Fruit fly (Drosophila melanogaster): ENCODE measurements around the gene CG9147.

Gene CG9147

DNA sequence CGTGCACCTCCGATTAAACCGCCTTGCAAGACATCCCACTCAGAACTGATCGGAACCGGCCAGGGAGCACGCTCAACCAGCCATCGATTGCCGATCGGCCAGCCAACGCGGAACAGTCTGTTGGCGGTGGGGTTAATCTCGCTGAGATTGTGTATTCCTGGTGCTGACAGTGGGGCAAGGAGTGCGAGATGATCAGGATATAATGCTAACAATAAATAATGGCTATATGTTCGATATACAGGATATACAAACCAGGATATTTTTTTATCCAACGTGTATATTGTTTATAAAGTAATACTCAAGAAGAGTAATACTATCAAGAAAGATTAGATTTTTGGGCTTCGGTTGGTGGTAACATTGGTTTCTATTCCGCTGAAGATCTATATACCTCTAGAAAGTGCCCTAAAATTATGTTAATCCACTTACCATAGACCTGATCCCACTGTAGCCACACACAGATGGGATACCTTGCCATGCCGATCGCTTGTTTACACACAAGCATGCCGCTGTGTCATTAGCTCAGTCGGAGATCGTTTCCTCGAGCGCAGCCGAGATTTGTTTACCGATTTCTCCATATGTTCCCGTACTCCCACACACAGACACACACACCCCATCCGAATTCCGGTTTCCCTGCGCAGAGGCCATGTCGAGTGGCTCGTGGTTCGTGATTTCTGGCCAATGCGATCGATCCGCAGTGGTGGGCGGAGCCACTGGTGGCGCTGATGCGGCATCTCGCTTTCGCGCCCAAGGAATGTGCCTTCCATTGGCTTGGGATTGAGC, 46.3 kb upstream of the CG9147 start, which contains the start of gene H2.0 (continued):
- TF ChIP-seq scrt (GFP tag; optimal IDR thresholded peaks at IDR 0.05): no peak
- TF ChIP-seq CkIIα-i1 (GFP tag; IDR thresholded peaks at IDR 0.05): no peak
- TF ChIP-seq mld (GFP tag; IDR thresholded peaks at IDR 0.05; ENCODE audit: partially characterized antibody): no peak
- peak; percentile 38 for TF ChIP-seq CG10209 (GFP tag; optimal IDR thresholded peaks at IDR 0.05)
- TF ChIP-seq Hr78 (GFP tag; optimal IDR thresholded peaks at IDR 0.05): no peak
- peak; percentile 22 for TF ChIP-seq lilli (GFP tag; optimal IDR thresholded peaks at IDR 0.05)
- TF ChIP-seq C15 (GFP tag; IDR thresholded peaks at IDR 0.05): no peak
- TF ChIP-seq CG6854 (GFP tag; optimal IDR thresholded peaks at IDR 0.05): no peak
- no peak for TF ChIP-seq her (GFP tag; optimal IDR thresholded peaks at IDR 0.05)
- no peak for TF ChIP-seq Hand (GFP tag; optimal IDR thresholded peaks at IDR 0.05)
- no peak for TF ChIP-seq Hr39 (optimal IDR thresholded peaks at IDR 0.05)
- no peak for TF ChIP-seq Lhr (GFP tag; optimal IDR thresholded peaks at IDR 0.05)
- TF ChIP-seq CG4707 (GFP tag; optimal IDR thresholded peaks at IDR 0.05): peak; percentile 1
- no peak for TF ChIP-seq BEAF-32 (GFP tag; optimal IDR thresholded peaks at IDR 0.05)
- peak; percentile 29 for TF ChIP-seq CG2120 (GFP tag; optimal IDR thresholded peaks at IDR 0.05)
- no peak for TF ChIP-seq CG34422 (GFP tag; IDR thresholded peaks at IDR 0.05)
- peak; percentile 73; the same call in 1 of the 2 replicates for TF ChIP-seq aop (GFP tag; IDR thresholded peaks at IDR 0.05)
- TF ChIP-seq CG9437 (GFP tag; optimal IDR thresholded peaks at IDR 0.05): no peak
- no peak for TF ChIP-seq tx (GFP tag; optimal IDR thresholded peaks at IDR 0.05)
- TF ChIP-seq CG16813 (GFP tag; IDR thresholded peaks at IDR 0.05; ENCODE audit: partially characterized antibody): no peak
- TF ChIP-seq pb (GFP tag; optimal IDR thresholded peaks at IDR 0.05): no peak
- TF ChIP-seq CG6175 (GFP tag; IDR thresholded peaks at IDR 0.05): no peak
- TF ChIP-seq tap (tag; optimal IDR thresholded peaks at IDR 0.05): no peak
- TF ChIP-seq Hr3 (GFP tag; optimal IDR thresholded peaks at IDR 0.05): peak; percentile 8
- no peak for TF ChIP-seq CG6683 (GFP tag; optimal IDR thresholded peaks at IDR 0.05)
- TF ChIP-seq hb (GFP tag; IDR thresholded peaks at IDR 0.05; ENCODE audit: partially characterized antibody): no peak
- no peak for TF ChIP-seq Sox102F (GFP tag; optimal IDR thresholded peaks at IDR 0.05)
- TF ChIP-seq Dfd (GFP tag; optimal IDR thresholded peaks at IDR 0.05): no peak
- no peak for TF ChIP-seq hkb (optimal IDR thresholded peaks at IDR 0.05)
- 0 out of 2 replicates have a peak, but pooled peaks have one; percentile 24 for TF ChIP-seq hkb (GFP tag; IDR thresholded peaks at IDR 0.05)
- peak; percentile 37; the same call in 1 of the 2 replicates for TF ChIP-seq esg (GFP tag; conservative IDR thresholded peaks at IDR 0.05)
- no peak for TF ChIP-seq CG8281 (tag; optimal IDR thresholded peaks at IDR 0.05)
- no peak for TF ChIP-seq B-H2 (GFP tag; optimal IDR thresholded peaks at IDR 0.05)
- TF ChIP-seq ATbp (GFP tag; optimal IDR thresholded peaks at IDR 0.05): peak; percentile 21
- peak; percentile 52 for TF ChIP-seq CG2678 (tag; optimal IDR thresholded peaks at IDR 0.05)
- TF ChIP-seq CG1233 (GFP tag; optimal IDR thresholded peaks at IDR 0.05): peak; percentile 30
- no peak for TF ChIP-seq ham (GFP tag; IDR thresholded peaks at IDR 0.05)
- 0 out of 3 replicates have a peak, but pooled peaks have one; percentile 34 for TF ChIP-seq CG11456 (GFP tag; IDR thresholded peaks at IDR 0.05)
- no peak for TF ChIP-seq so (GFP tag; IDR thresholded peaks at IDR 0.05)
- TF ChIP-seq wdn (GFP tag; IDR thresholded peaks at IDR 0.05): no peak
- TF ChIP-seq sqz (GFP tag; optimal IDR thresholded peaks at IDR 0.05): no peak
- TF ChIP-seq CG3995 (GFP tag; optimal IDR thresholded peaks at IDR 0.05): no peak
- no peak for TF ChIP-seq Ets65A (GFP tag)
- no peak for TF ChIP-seq sim (GFP tag; IDR thresholded peaks at IDR 0.05)
- TF ChIP-seq CG10462 (GFP tag; optimal IDR thresholded peaks at IDR 0.05): no peak
- no peak for TF ChIP-seq gsb (GFP tag; IDR thresholded peaks at IDR 0.05)
- peak; percentile 25 for TF ChIP-seq Atf-2 (GFP tag; optimal IDR thresholded peaks at IDR 0.05)
- TF ChIP-seq pho (GFP tag; optimal IDR thresholded peaks at IDR 0.05): no peak
- TF ChIP-seq ac (GFP tag; optimal IDR thresholded peaks at IDR 0.05): peak; percentile 24
- no peak for TF ChIP-seq inv (GFP tag; IDR thresholded peaks at IDR 0.05; ENCODE audit: partially characterized antibody)

Measured in whole organism, embryonic.